Worm (Caenorhabditis elegans): Measurements from ENCODE around the gene rcq-5.

Gene rcq-5

DNA sequence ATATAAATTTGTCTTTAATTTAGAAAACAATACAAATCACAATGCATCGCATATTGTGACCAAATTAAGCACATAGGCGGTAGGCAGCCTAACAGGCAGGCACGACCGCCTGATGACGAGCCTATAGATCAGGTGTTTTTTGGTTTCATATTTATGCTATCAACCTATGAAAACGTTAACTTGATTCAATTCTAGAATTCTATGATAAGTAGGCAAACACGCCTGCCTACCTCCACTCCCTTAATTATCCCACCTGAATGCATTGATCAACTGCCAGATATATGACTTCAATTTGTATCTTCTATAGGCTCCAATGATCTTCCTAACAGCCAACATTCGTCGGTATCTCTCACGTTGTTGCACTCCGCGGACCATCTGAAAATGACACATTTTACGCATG, 26.9 kb downstream of the rcq-5 start:
- TF ChIP-seq snpc-3.4 (tag; optimal IDR thresholded peaks at IDR 0.05) (no peak), pha-4 (tag; optimal IDR thresholded peaks at IDR 0.05) (no peak), ceh-79 (tag; optimal IDR thresholded peaks at IDR 0.05) (no peak), ceh-40 (GFP tag; IDR thresholded peaks at IDR 0.05) (no peak), die-1 (tag; optimal IDR thresholded peaks at IDR 0.05) (no peak), hrde-1 (tag; optimal IDR thresholded peaks at IDR 0.05; ENCODE audit: borderline replicate concordance) (no peak), nfya-2 (GFP tag; IDR thresholded peaks at IDR 0.05) (no peak)

DNA sequence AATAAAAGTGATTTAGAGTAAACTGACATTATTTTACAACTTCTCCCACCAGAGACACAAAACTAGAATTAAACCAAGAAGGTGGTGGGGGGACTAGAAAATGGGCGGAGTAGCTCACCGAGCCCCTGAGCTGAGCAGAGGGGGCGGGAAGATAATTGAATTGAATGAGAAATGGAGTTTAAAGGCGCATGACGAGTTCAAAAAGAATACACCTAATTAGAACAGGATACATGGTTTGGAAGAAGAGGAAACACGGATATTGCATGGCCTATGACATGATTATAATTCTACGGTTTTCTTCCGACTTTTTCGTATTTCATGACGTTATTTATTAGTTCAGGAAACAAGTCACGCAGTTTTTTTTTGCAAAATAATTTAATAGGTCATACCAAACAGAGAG, 29.7 kb downstream of the rcq-5 start, which contains the start of gene T02C12.5:
Gene T02C12.5 (minus strand): TSS at position 101 of the 400 bp plus-strand sequence.
- TF ChIP-seq tbp1 (GFP tag; optimal IDR thresholded peaks at IDR 0.05), result no peak

ce11 chrIII:4021866-4022265, 35.9 kb downstream of the rcq-5 start, which contains the start of gene tftc-5:
tftc-5 (plus strand) TSS chrIII:4022166.
- TF ChIP-seq F52B5.7 (tag; optimal IDR thresholded peaks at IDR 0.05) (no peak), snpc-3.4 (tag; optimal IDR thresholded peaks at IDR 0.05) (peak; percentile 7)

- peak; percentile 13 for TF ChIP-seq attf-5 (GFP tag; optimal IDR thresholded peaks at IDR 0.05)
- TF ChIP-seq lin-54 (GFP tag; optimal IDR thresholded peaks at IDR 0.05), result peak; percentile 94
- TF ChIP-seq pbrm-1 (GFP tag; IDR thresholded peaks at IDR 0.05), result peak; percentile 88
- peak; percentile 77 for TF ChIP-seq mcd-1 (GFP tag; IDR thresholded peaks at IDR 0.05)
- TF ChIP-seq ZK185.1 (tag; optimal IDR thresholded peaks at IDR 0.05; ENCODE audit: poor library complexity, severe bottlenecking), result peak; percentile 9
- no peak for TF ChIP-seq cebp-1 (GFP tag; IDR thresholded peaks at IDR 0.05)
- TF ChIP-seq cebp-1 (tag; optimal IDR thresholded peaks at IDR 0.05), result peak; percentile 53
- TF ChIP-seq athp-1 (tag; optimal IDR thresholded peaks at IDR 0.05), result peak; percentile 44
- no peak for TF ChIP-seq ztf-26 (tag; optimal IDR thresholded peaks at IDR 0.05)
- TF ChIP-seq mel-28 (tag; optimal IDR thresholded peaks at IDR 0.05; ENCODE audit: borderline replicate concordance), result no peak
- no peak for TF ChIP-seq him-1 (tag; optimal IDR thresholded peaks at IDR 0.05)
- peak; percentile 61; the same call in 1 of the 2 replicates for TF ChIP-seq ceh-100 (GFP tag; IDR thresholded peaks at IDR 0.05)
- peak; percentile 4 for TF ChIP-seq hrde-1 (tag; optimal IDR thresholded peaks at IDR 0.05; ENCODE audit: borderline replicate concordance)
- no peak for TF ChIP-seq sdz-38 (tag; optimal IDR thresholded peaks at IDR 0.05)
- TF ChIP-seq snpc-4 (GFP tag; optimal IDR thresholded peaks at IDR 0.05), result peak; percentile 27
- peak; percentile 31 to 61 (median 50) for TF ChIP-seq snpc-4 (tag; optimal IDR thresholded peaks at IDR 0.05)
- TF ChIP-seq nhr-120 (GFP tag; IDR thresholded peaks at IDR 0.05), result no peak
- no peak for TF ChIP-seq zfh-2 (GFP tag; conservative IDR thresholded peaks at IDR 0.05)
- no peak for TF ChIP-seq hmg-20 (GFP tag; IDR thresholded peaks at IDR 0.05)
- TF ChIP-seq let-526 (GFP tag; IDR thresholded peaks at IDR 0.05), result no peak
- TF ChIP-seq dpff-1 (tag; optimal IDR thresholded peaks at IDR 0.05), result no peak
- no peak for TF ChIP-seq ets-4 (GFP tag; optimal IDR thresholded peaks at IDR 0.05)
- TF ChIP-seq ekl-4 (GFP tag; IDR thresholded peaks at IDR 0.05), result peak; percentile 88
- 0 out of 2 replicates have a peak, but pooled peaks have one; percentile 30 for TF ChIP-seq bed-2 (GFP tag; IDR thresholded peaks at IDR 0.05)
- TF ChIP-seq egl-18 (GFP tag; IDR thresholded peaks at IDR 0.05), result 0 out of 2 replicates have a peak, but pooled peaks have one; percentile 7
- TF ChIP-seq ccch-3 (GFP tag; optimal IDR thresholded peaks at IDR 0.05), result no peak
- no peak for TF ChIP-seq repo-1 (tag; optimal IDR thresholded peaks at IDR 0.05)
- peak; percentile 95 for TF ChIP-seq Y95B8A.8 (GFP tag; IDR thresholded peaks at IDR 0.05)
- TF ChIP-seq lsl-1 (GFP tag; optimal IDR thresholded peaks at IDR 0.05), result peak; percentile 96
- peak; percentile 7; the same call in 1 of the 2 replicates for TF ChIP-seq Y53F4B.3 (GFP tag; IDR thresholded peaks at IDR 0.05)
- TF ChIP-seq lir-1 (GFP tag; conservative IDR thresholded peaks at IDR 0.05), result peak; percentile 81
- TF ChIP-seq hlh-26 (GFP tag; conservative IDR thresholded peaks at IDR 0.05), result no peak
- no peak for TF ChIP-seq cebp-2 (GFP tag; IDR thresholded peaks at IDR 0.05)
- 0 out of 2 replicates have a peak, but pooled peaks have one; percentile 10 for TF ChIP-seq Y67H2A.10 (GFP tag; conservative IDR thresholded peaks at IDR 0.05)
- TF ChIP-seq snpc-3.4 (tag; optimal IDR thresholded peaks at IDR 0.05), result peak; percentile 94
- peak; percentile 86 for TF ChIP-seq C17E4.6 (GFP tag; IDR thresholded peaks at IDR 0.05)
- no peak for TF ChIP-seq aptf-3 (GFP tag; IDR thresholded peaks at IDR 0.05)
These were observed 38.0 kb downstream of the rcq-5 start, which contains the start of gene snpc-3.4 for ce11 chrIII:4019801-4020200. snpc-3.4 (plus strand) TSS chrIII:4020037.
